Worm (Caenorhabditis elegans) whole organism, L4 larva: Measurements from ENCODE around the gene pqn-25.

Source experiments
- aly-2 ChIP-seq: sonication (generic microtip); optimal IDR thresholded peaks from 2 replicates; lab custom pipeline; 2018; ENCODE audit warnings: missing biosample characterization, missing genetic modification characterization
- duxl-1 ChIP-seq: sonication (generic microtip); optimal IDR thresholded peaks from 2 replicates; lab custom pipeline; 2016; ENCODE audit warnings: mild to moderate bottlenecking, missing genetic modification characterization, moderate library complexity, missing compliant biosample characterization; ENCODE audit not compliant: poor library complexity
- nhr-237 ChIP-seq: sonication (generic microtip); optimal IDR thresholded peaks from 2 replicates; lab custom pipeline; 2017; ENCODE audit warnings: missing biosample characterization, missing genetic modification characterization
- nhr-76 ChIP-seq: fragments of 150-350 bp; optimal IDR thresholded peaks from 2 replicates; lab custom pipeline; 2014; ENCODE audit warnings: missing biosample characterization, missing genetic modification characterization
- set-16 ChIP-seq: fragments of 200-800 bp; sonication (Bioruptor generic); IDR thresholded peaks from 2 replicates; pipeline ENCODE4 v1.3.6; 2022; ENCODE audit warnings: missing genetic modification reagents, missing genetic modification characterization, missing compliant biosample characterization
- spr-1 ChIP-seq: sonication (generic microtip); optimal IDR thresholded peaks from 2 replicates; lab custom pipeline; 2016; ENCODE audit warnings: mild to moderate bottlenecking, missing genetic modification characterization, missing compliant biosample characterization
- ztf-11 ChIP-seq: fragments of 150-350 bp; optimal IDR thresholded peaks from 2 replicates; lab custom pipeline; 2014; ENCODE audit warnings: missing biosample characterization, missing genetic modification characterization

- TF ChIP-seq nhr-237 (tag; lab: Kevin White, UChicago) (no peak), spr-1 (tag; lab: Kevin White, UChicago) (no peak), aly-2 (tag; lab: Kevin White, UChicago) (no peak), duxl-1 (tag; lab: Kevin White, UChicago) (no peak), set-16 (no peak), nhr-76 (tag; lab: Kevin White, UChicago) (no peak), ztf-11 (tag; lab: Kevin White, UChicago) (no peak)
These were observed 34.4 kb downstream of the pqn-25 start, which contains the start of gene R02F2.10 for ce11 chrIII:5478011-5478410.
